Worm (Caenorhabditis elegans) whole organism, L1 larva: ENCODE data around the gene T08A11.1.

Experiments used
- nhr-90 ChIP-seq: sonication (generic microtip); optimal IDR thresholded peaks from 2 replicates; lab custom pipeline; 2016; ENCODE audit warnings: mild to moderate bottlenecking, missing genetic modification characterization, missing compliant biosample characterization; ENCODE audit not compliant: poor library complexity
- snpc-4 ChIP-seq: fragments of 150-350 bp; optimal IDR thresholded peaks from 2 replicates; lab custom pipeline; 2014; ENCODE audit warnings: missing biosample characterization, missing genetic modification characterization

DNA sequence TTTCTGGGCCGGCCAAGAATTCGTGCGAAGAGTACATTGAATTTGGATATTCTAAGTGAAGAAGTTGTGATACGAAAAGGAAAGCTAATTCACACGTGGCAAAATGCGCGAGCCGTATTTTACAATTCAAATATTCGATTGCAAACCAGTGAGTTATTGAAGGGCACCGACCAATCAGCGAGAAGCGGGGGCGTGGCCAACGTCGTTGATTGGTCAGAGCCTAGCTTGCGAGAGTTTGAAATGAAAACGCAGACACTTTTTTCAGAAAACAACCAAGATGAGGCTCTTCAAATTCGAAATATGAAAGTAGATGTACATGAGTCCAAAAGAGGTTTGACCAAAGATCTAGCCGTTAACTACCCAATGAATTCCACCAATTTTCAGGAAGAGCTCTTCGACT is 52.3 kb downstream of the T08A11.1 start:
- TF ChIP-seq snpc-4 (tag; lab: Kevin White, UChicago) (no peak), nhr-90 (tag; lab: Kevin White, UChicago) (no peak)
